Worm (Caenorhabditis elegans): ENCODE measurements around the gene R05F9.7.

The R05F9.7 gene

DNA sequence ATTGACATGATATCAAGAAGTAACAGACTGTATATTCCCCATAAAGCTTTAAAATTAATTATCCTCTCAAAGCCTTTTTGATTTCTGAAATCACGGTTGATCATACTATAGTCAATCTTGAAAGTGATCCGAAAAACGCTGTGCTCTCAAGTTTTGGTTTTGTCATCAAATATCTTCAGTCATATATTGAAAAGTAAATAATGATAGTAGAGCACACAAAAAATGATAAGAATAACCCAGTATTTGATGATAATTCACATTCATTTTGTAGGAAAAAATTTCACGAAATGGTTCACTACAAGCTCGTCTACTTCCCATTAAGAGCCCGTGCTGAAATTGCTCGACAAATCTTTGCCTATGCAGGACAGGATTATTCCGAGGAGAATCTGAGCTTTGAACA is 6.4 kb upstream of the R05F9.7 start, which contains the start of gene gst-6:
Gene gst-6 (plus strand): TSS at position 263 of the 400 bp plus-strand sequence.
- TF ChIP-seq elt-2 (tag; optimal IDR thresholded peaks at IDR 0.05) (peak; percentile 63), jun-1 (tag; optimal IDR thresholded peaks at IDR 0.05) (no peak)

ce11 chrII:4881727-4882126 is 4.3 kb upstream of the R05F9.7 start, which contains the start of gene gst-7:
Gene gst-7, plus strand, starts transcription at chrII:4882062.
- TF ChIP-seq lin-14 (GFP tag; optimal IDR thresholded peaks at IDR 0.05) (peak; percentile 65), nhr-76 (tag; optimal IDR thresholded peaks at IDR 0.05) (no peak), nhr-90 (tag; optimal IDR thresholded peaks at IDR 0.05; ENCODE audit: poor library complexity) (peak; percentile 19), nhr-71 (tag; optimal IDR thresholded peaks at IDR 0.05) (peak; percentile 48), sox-4 (tag; optimal IDR thresholded peaks at IDR 0.05) (no peak), egl-13 (tag; optimal IDR thresholded peaks at IDR 0.05) (no peak), zag-1 (tag; optimal IDR thresholded peaks at IDR 0.05) (no peak), aha-1 (tag; optimal IDR thresholded peaks at IDR 0.05) (no peak), ces-1 (GFP tag; optimal IDR thresholded peaks at IDR 0.05) (no peak), mef-2 (tag; optimal IDR thresholded peaks at IDR 0.05) (no peak), unc-98 (GFP tag; IDR thresholded peaks at IDR 0.05) (no peak), nhr-77 (tag; optimal IDR thresholded peaks at IDR 0.05) (no peak), C04F5.9 (tag; optimal IDR thresholded peaks at IDR 0.05) (no peak), ceh-63 (GFP tag; optimal IDR thresholded peaks at IDR 0.05) (no peak), snu-23 (GFP tag; optimal IDR thresholded peaks at IDR 0.05) (peak; percentile 44), nhr-47 (tag; optimal IDR thresholded peaks at IDR 0.05) (no peak), fos-1 (tag; optimal IDR thresholded peaks at IDR 0.05) (no peak), nhr-11 (tag; optimal IDR thresholded peaks at IDR 0.05) (no peak), aly-2 (tag; optimal IDR thresholded peaks at IDR 0.05) (no peak), nhr-20 (tag; optimal IDR thresholded peaks at IDR 0.05) (peak; percentile 90), snpc-4 (tag; optimal IDR thresholded peaks at IDR 0.05) (no peak), nhr-28 (tag; optimal IDR thresholded peaks at IDR 0.05) (no peak), ceh-88 (GFP tag; IDR thresholded peaks at IDR 0.05) (no peak), lir-3 (tag; optimal IDR thresholded peaks at IDR 0.05; ENCODE audit: poor library complexity) (no peak), blmp-1 (tag; optimal IDR thresholded peaks at IDR 0.05) (no peak), xbp-1 (tag; optimal IDR thresholded peaks at IDR 0.05) (no peak), C16A3.4 (tag; optimal IDR thresholded peaks at IDR 0.05) (no peak), vab-15 (tag; optimal IDR thresholded peaks at IDR 0.05) (no peak), rnt-1 (tag; optimal IDR thresholded peaks at IDR 0.05) (no peak), ama-1 (optimal IDR thresholded peaks at IDR 0.05) (no peak), elt-2 (tag; optimal IDR thresholded peaks at IDR 0.05) (peak; percentile 87), fkh-8 (tag; optimal IDR thresholded peaks at IDR 0.05) (no peak), hpl-2 (GFP tag; optimal IDR thresholded peaks at IDR 0.05) (no peak), sptf-1 (tag; optimal IDR thresholded peaks at IDR 0.05) (no peak), nhr-85 (tag) (peak; percentile 69), skn-1 (tag; optimal IDR thresholded peaks at IDR 0.05) (peak; percentile 98), zip-4 (GFP tag; optimal IDR thresholded peaks at IDR 0.05) (no peak), hlh-4 (tag; optimal IDR thresholded peaks at IDR 0.05) (no peak), mab-9 (GFP tag; IDR thresholded peaks at IDR 0.05) (no peak), efl-3 (GFP tag; optimal IDR thresholded peaks at IDR 0.05) (no peak), ceh-90 (tag; optimal IDR thresholded peaks at IDR 0.05) (no peak), tlp-1 (tag; optimal IDR thresholded peaks at IDR 0.05) (no peak), efl-1 (optimal IDR thresholded peaks at IDR 0.05) (peak; percentile 3), efl-1 (GFP tag; optimal IDR thresholded peaks at IDR 0.05 in 1 of 2) (peak in 1 of 2 experiments; percentile 77), mdl-1 (tag; optimal IDR thresholded peaks at IDR 0.05) (peak in 1 of 2 experiments; percentile 29), pax-3 (tag; optimal IDR thresholded peaks at IDR 0.05) (no peak), pqm-1 (tag; optimal IDR thresholded peaks at IDR 0.05) (no peak), dsc-1 (tag; optimal IDR thresholded peaks at IDR 0.05) (no peak), nhr-84 (tag; optimal IDR thresholded peaks at IDR 0.05) (no peak), dpl-1 (GFP tag; optimal IDR thresholded peaks at IDR 0.05) (peak in 1 of 3 experiments; percentile 15), tbx-2 (tag; optimal IDR thresholded peaks at IDR 0.05) (peak; percentile 40), nhr-237 (tag; optimal IDR thresholded peaks at IDR 0.05) (no peak)

All from whole organism, L1 larva.